Fruit fly (Drosophila melanogaster) whole organism, embryonic: Measurements from ENCODE around the gene blot.

Source experiments
- BtbVII ChIP-seq: fragments of 200-800 bp; sonication (Bioruptor generic); optimal IDR thresholded peaks from 3 replicates; lab custom pipeline; 2017; ENCODE audit warnings: missing biosample characterization, mild to moderate bottlenecking, missing genetic modification characterization
- CG10431 ChIP-seq: fragments of 200-800 bp; sonication (Bioruptor generic); optimal IDR thresholded peaks from 3 replicates; lab custom pipeline; 2018; ENCODE audit warnings: missing biosample characterization, mild to moderate bottlenecking, missing genetic modification characterization
- CG10654 ChIP-seq: fragments of 200-800 bp; sonication (Bioruptor generic); optimal IDR thresholded peaks from 2 replicates; lab custom pipeline; 2016; ENCODE audit warnings: missing biosample characterization, missing genetic modification characterization
- CG12155 ChIP-seq: fragments of 200-800 bp; sonication (Bioruptor generic); optimal IDR thresholded peaks from 3 replicates; lab custom pipeline; 2016; ENCODE audit warnings: missing biosample characterization, missing genetic modification characterization
- CG2889 ChIP-seq: fragments of 200-800 bp; sonication (Bioruptor generic); IDR thresholded peaks from 3 replicates; pipeline ENCODE4 v1.3.6; 2022; ENCODE audit warnings: missing biosample characterization, missing genetic modification characterization
- CG31388 ChIP-seq: fragments of 200-800 bp; sonication (Bioruptor generic); optimal IDR thresholded peaks from 2 replicates; lab custom pipeline; 2016; ENCODE audit warnings: missing biosample characterization, missing genetic modification characterization
- CG3407 ChIP-seq: fragments of 200-800 bp; sonication (Bioruptor generic); optimal IDR thresholded peaks from 2 replicates; lab custom pipeline; 2018; ENCODE audit warnings: missing biosample characterization, mild to moderate bottlenecking, missing genetic modification characterization
- CG34376 ChIP-seq: fragments of 200-800 bp; sonication (Bioruptor generic); optimal IDR thresholded peaks from 2 replicates; lab custom pipeline; 2018; ENCODE audit warnings: missing biosample characterization, mild to moderate bottlenecking, missing genetic modification characterization
- CG4328 ChIP-seq: fragments of 200-800 bp; sonication (Bioruptor generic); optimal IDR thresholded peaks from 3 replicates; lab custom pipeline; 2017; ENCODE audit warnings: missing biosample characterization, missing genetic modification reagents, missing genetic modification characterization
- CG7745 ChIP-seq: fragments of 200-800 bp; sonication (Bioruptor generic); optimal IDR thresholded peaks from 2 replicates; lab custom pipeline; 2018; ENCODE audit warnings: missing biosample characterization, mild to moderate bottlenecking, missing genetic modification characterization, moderate library complexity
- CG9797 ChIP-seq: fragments of 200-800 bp; sonication (Bioruptor generic); optimal IDR thresholded peaks from 3 replicates; lab custom pipeline; 2018; ENCODE audit warnings: missing biosample characterization, mild to moderate bottlenecking, missing genetic modification characterization
- Camta ChIP-seq: fragments of 200-800 bp; sonication (Bioruptor generic); optimal IDR thresholded peaks from 2 replicates; lab custom pipeline; 2016; ENCODE audit warnings: missing biosample characterization, missing genetic modification characterization
- Chrac-16 ChIP-seq: fragments of 200-800 bp; sonication (Bioruptor generic); optimal IDR thresholded peaks from 3 replicates; lab custom pipeline; 2016; ENCODE audit warnings: missing biosample characterization, missing genetic modification characterization
- CkIIα-i1 ChIP-seq: fragments of 200-800 bp; sonication (Bioruptor generic); IDR thresholded peaks from 2 replicates; pipeline ENCODE4 v1.3.6; 2022; ENCODE audit warnings: missing biosample characterization, missing genetic modification characterization
- Dbx ChIP-seq: fragments of 200-800 bp; sonication (Bioruptor generic); IDR thresholded peaks from 3 replicates; pipeline ENCODE4 v1.3.6; 2022; ENCODE audit warnings: missing biosample characterization, missing genetic modification characterization
- Elba2 ChIP-seq: fragments of 200-800 bp; sonication (Bioruptor generic); optimal IDR thresholded peaks from 3 replicates; lab custom pipeline; 2016; ENCODE audit warnings: missing biosample characterization, missing genetic modification characterization
- Fer1 ChIP-seq: fragments of 200-800 bp; sonication (Bioruptor generic); optimal IDR thresholded peaks from 2 replicates; lab custom pipeline; 2017; ENCODE audit warnings: missing biosample characterization, mild to moderate bottlenecking, missing genetic modification characterization
- Fer2 ChIP-seq: fragments of 200-800 bp; sonication (Bioruptor generic); optimal IDR thresholded peaks from 2 replicates; lab custom pipeline; 2018; ENCODE audit warnings: missing biosample characterization, mild to moderate bottlenecking, missing genetic modification characterization, moderate library complexity
- Gsc ChIP-seq: fragments of 200-800 bp; sonication (Bioruptor generic); IDR thresholded peaks from 2 replicates; pipeline ENCODE4 v1.3.6; 2022; ENCODE audit warnings: missing biosample characterization, missing genetic modification characterization
- HLHmδ ChIP-seq: fragments of 200-800 bp; sonication (Bioruptor generic); optimal IDR thresholded peaks from 2 replicates; lab custom pipeline; 2018; ENCODE audit warnings: missing biosample characterization, mild to moderate bottlenecking, missing genetic modification characterization, moderate library complexity
- Hr39 ChIP-seq: fragments of >200 bp; optimal IDR thresholded peaks from 2 replicates; lab custom pipeline; 2017
- Jarid2 ChIP-seq: fragments of 200-800 bp; sonication (Bioruptor generic); optimal IDR thresholded peaks from 3 replicates; lab custom pipeline; 2017; ENCODE audit warnings: mild to moderate bottlenecking, missing biosample characterization, missing genetic modification reagents, missing genetic modification characterization
- MTF-1 ChIP-seq: fragments of 200-800 bp; sonication (Bioruptor generic); optimal IDR thresholded peaks from 2 replicates; lab custom pipeline; 2018; ENCODE audit warnings: missing biosample characterization, mild to moderate bottlenecking, missing genetic modification characterization, borderline replicate concordance
- Mad ChIP-seq: fragments of 200-800 bp; sonication (Bioruptor generic); optimal IDR thresholded peaks from 2 replicates; lab custom pipeline; 2016; ENCODE audit warnings: missing biosample characterization, missing genetic modification characterization
- Nf-YB ChIP-seq: fragments of 200-800 bp; sonication (Bioruptor generic); optimal IDR thresholded peaks from 3 replicates; lab custom pipeline; 2019; ENCODE audit warnings: missing biosample characterization, mild to moderate bottlenecking, missing genetic modification characterization, moderate library complexity
- Opbp ChIP-seq: fragments of 200-800 bp; sonication (Bioruptor generic); IDR thresholded peaks from 3 replicates; pipeline ENCODE4 v1.3.6; 2022; ENCODE audit warnings: missing biosample characterization, missing genetic modification characterization; ENCODE audit not compliant: partially characterized antibody
- Pdp1 ChIP-seq, 2 experiments: fragments of 200-800 bp; sonication (Bioruptor generic); optimal IDR thresholded peaks; 3 replicates each; lab custom pipeline; 2016; ENCODE audit warnings: missing biosample characterization in 2 of 2, missing genetic modification characterization in 2 of 2, mild to moderate bottlenecking in 1 of 2, moderate library complexity in 1 of 2
- Poxn ChIP-seq: fragments of 200-800 bp; sonication (Bioruptor generic); IDR thresholded peaks from 2 replicates; pipeline ENCODE4 v1.3.6; 2022; ENCODE audit warnings: missing biosample characterization, missing genetic modification characterization
- Ravus ChIP-seq: fragments of 200-800 bp; sonication (Bioruptor generic); IDR thresholded peaks from 2 replicates; pipeline ENCODE4 v1.3.6; 2022; ENCODE audit warnings: missing biosample characterization, missing genetic modification characterization
- Rx ChIP-seq: fragments of 200-800 bp; sonication (Bioruptor generic); IDR thresholded peaks from 2 replicates; pipeline ENCODE4 v1.3.6; 2022; ENCODE audit warnings: missing biosample characterization, missing genetic modification characterization
- Xbp1 ChIP-seq: fragments of 200-800 bp; sonication (Bioruptor generic); optimal IDR thresholded peaks from 3 replicates; lab custom pipeline; 2016; ENCODE audit warnings: missing biosample characterization, mild to moderate bottlenecking, missing genetic modification characterization
- abd-A ChIP-seq: fragments of 200-800 bp; sonication (Bioruptor generic); optimal IDR thresholded peaks from 3 replicates; lab custom pipeline; 2019; ENCODE audit warnings: missing biosample characterization, mild to moderate bottlenecking, missing genetic modification characterization, moderate library complexity
- al ChIP-seq: fragments of 200-800 bp; sonication (Bioruptor generic); IDR thresholded peaks from 2 replicates; pipeline ENCODE4 v1.3.6; 2022; ENCODE audit warnings: missing biosample characterization, missing genetic modification characterization
- ara ChIP-seq: fragments of 200-800 bp; sonication (Bioruptor generic); IDR thresholded peaks from 2 replicates; pipeline ENCODE4 v1.3.6; 2022; ENCODE audit warnings: missing biosample characterization, missing genetic modification characterization
- ato ChIP-seq: fragments of 200-800 bp; sonication (Bioruptor generic); IDR thresholded peaks from 2 replicates; pipeline ENCODE4 v1.3.6; 2022; ENCODE audit warnings: missing biosample characterization, missing genetic modification characterization; ENCODE audit not compliant: partially characterized antibody
- chm ChIP-seq: fragments of 200-800 bp; sonication (Bioruptor generic); IDR thresholded peaks from 2 replicates; pipeline ENCODE4 v1.3.6; 2022; ENCODE audit warnings: missing biosample characterization, missing genetic modification characterization
- crc ChIP-seq: fragments of 200-800 bp; sonication (Bioruptor generic); optimal IDR thresholded peaks from 2 replicates; lab custom pipeline; 2016; ENCODE audit warnings: missing biosample characterization, missing genetic modification characterization
- disco-r ChIP-seq: fragments of 200-800 bp; sonication (Bioruptor generic); optimal IDR thresholded peaks from 2 replicates; lab custom pipeline; 2016; ENCODE audit warnings: missing biosample characterization, missing genetic modification characterization
- eyg ChIP-seq: fragments of 200-800 bp; sonication (Bioruptor generic); optimal IDR thresholded peaks from 3 replicates; lab custom pipeline; 2016; ENCODE audit warnings: missing biosample characterization, missing genetic modification characterization
- fd64A ChIP-seq: fragments of 200-800 bp; sonication (Bioruptor generic); optimal IDR thresholded peaks from 3 replicates; lab custom pipeline; 2018; ENCODE audit warnings: missing biosample characterization, mild to moderate bottlenecking, missing genetic modification characterization
- nau ChIP-seq: fragments of 200-800 bp; sonication (Bioruptor generic); optimal IDR thresholded peaks from 3 replicates; lab custom pipeline; 2017; ENCODE audit warnings: missing biosample characterization, mild to moderate bottlenecking, missing genetic modification characterization, missing genetic modification reagents
- nmo ChIP-seq: fragments of 200-800 bp; sonication (Bioruptor generic); optimal IDR thresholded peaks from 2 replicates; lab custom pipeline; 2018; ENCODE audit warnings: missing biosample characterization, mild to moderate bottlenecking, missing genetic modification characterization, moderate library complexity
- org-1 ChIP-seq: fragments of 200-800 bp; sonication (Bioruptor generic); optimal IDR thresholded peaks from 2 replicates; lab custom pipeline; 2017; ENCODE audit warnings: missing biosample characterization, missing genetic modification characterization
- ranshi ChIP-seq: fragments of 200-800 bp; sonication (Bioruptor generic); IDR thresholded peaks from 2 replicates; pipeline ENCODE4 v1.3.6; 2022; ENCODE audit warnings: missing biosample characterization, missing genetic modification characterization
- rib ChIP-seq: fragments of 200-800 bp; sonication (Bioruptor generic); IDR thresholded peaks from 2 replicates; pipeline ENCODE4 v1.3.6; 2022; ENCODE audit warnings: missing biosample characterization, missing genetic modification characterization
- sens ChIP-seq: fragments of 200-800 bp; sonication (Bioruptor generic); peaks from one replicate; lab custom pipeline; 2016; ENCODE audit warnings: missing biosample characterization, missing genetic modification characterization
- tgo ChIP-seq: fragments of 200-800 bp; sonication (Bioruptor generic); IDR thresholded peaks from 3 replicates; pipeline ENCODE4 v1.3.6; 2022; ENCODE audit warnings: missing biosample characterization, missing genetic modification characterization
- tll ChIP-seq, 2 experiments: fragments of 200-800 bp in 1 of 2; fragments of >200 bp in 1 of 2; sonication (Bioruptor generic) in 1 of 2; optimal IDR thresholded peaks; 2 replicates each; lab custom pipeline; 2017 to 2019; ENCODE audit warnings: missing biosample characterization in 2 of 2, missing genetic modification characterization in 2 of 2, mild to moderate bottlenecking in 1 of 2, moderate library complexity in 1 of 2
- vvl ChIP-seq: fragments of 200-800 bp; sonication (Bioruptor generic); IDR thresholded peaks from 2 replicates; pipeline ENCODE4 v1.3.6; 2022; ENCODE audit warnings: missing biosample characterization, missing genetic modification characterization
- wdn ChIP-seq: fragments of 200-800 bp; sonication (Bioruptor generic); IDR thresholded peaks from 2 replicates; pipeline ENCODE4 v1.3.6; 2022; ENCODE audit warnings: missing biosample characterization, missing genetic modification characterization

The blot gene

DNA sequence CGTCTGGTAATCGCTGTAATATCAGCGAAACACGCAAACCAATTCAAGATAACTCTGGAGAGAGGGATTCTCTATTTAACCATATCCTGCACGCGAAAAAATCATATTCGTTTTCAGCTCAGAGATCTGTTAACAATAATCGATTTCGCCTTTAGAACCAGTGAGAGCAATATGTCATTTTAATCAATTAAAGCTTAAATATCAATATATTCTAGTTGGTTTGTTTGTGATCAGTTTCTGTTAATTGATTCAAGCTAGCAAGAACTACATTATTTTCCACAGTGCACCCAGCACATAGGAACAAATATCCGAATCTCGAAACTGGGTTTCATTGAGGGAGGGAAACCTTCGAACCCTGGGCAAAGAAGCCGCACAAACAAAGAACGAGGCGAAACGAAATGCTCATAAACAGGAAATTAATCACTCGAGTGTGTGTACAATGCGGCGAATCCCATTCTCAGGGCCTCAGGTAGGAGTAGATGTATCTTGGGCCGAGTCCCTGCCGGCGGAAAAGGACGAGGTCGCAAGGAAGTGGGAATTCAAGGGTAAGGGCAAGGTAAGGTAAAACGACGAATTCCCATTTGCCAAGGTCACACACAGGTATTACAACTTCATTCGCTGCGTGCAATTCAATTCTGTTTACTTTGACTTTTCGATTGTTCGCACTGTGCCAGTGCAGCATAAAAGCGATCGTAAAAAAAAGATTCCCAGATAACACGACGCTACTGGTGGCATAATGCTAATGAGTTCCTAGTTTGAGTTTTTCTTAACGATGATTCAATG, 5.2 kb downstream of the blot start (continued):
- TF ChIP-seq nau (GFP tag; lab: Kevin White, UChicago) (no peak), org-1 (GFP tag; lab: Kevin White, UChicago) (peak; percentile 36), Poxn (no peak), wdn (no peak), CkIIα-i1 (no peak), CG7745 (tag; lab: Kevin White, UChicago) (peak; percentile 2), Elba2 (peak; percentile 83), chm (0 out of 2 replicates have a peak, but pooled peaks have one; percentile 8), CG3407 (GFP tag; lab: Kevin White, UChicago) (no peak), Fer2 (no peak), tll (GFP tag; optimal IDR thresholded peaks at IDR 0.05; lab: Kevin White, UChicago) (peak in 1 of 2 experiments; percentile 98), CG10431 (no peak), Gsc (no peak), nmo (GFP tag; lab: Kevin White, UChicago) (peak; percentile 61), Hr39 (lab: Kevin White, UChicago) (no peak), Dbx (GFP tag; lab: Robert Waterston, UW) (0 out of 3 replicates have a peak, but pooled peaks have one; percentile 10), Chrac-16 (peak; percentile 71), eyg (no peak), BtbVII (GFP tag; lab: Kevin White, UChicago) (no peak), ato (GFP tag; lab: Robert Waterston, UW) (no peak), CG9797 (GFP tag; lab: Kevin White, UChicago) (no peak), Xbp1 (GFP tag; lab: Kevin White, UChicago) (peak; percentile 29), Fer1 (GFP tag; lab: Kevin White, UChicago) (no peak), CG4328 (no peak), Mad (GFP tag; lab: Kevin White, UChicago) (peak; percentile 15), Ravus (GFP tag; lab: Robert Waterston, UW) (no peak), disco-r (GFP tag; lab: Kevin White, UChicago) (no peak), tgo (GFP tag; lab: Robert Waterston, UW) (no peak), MTF-1 (peak; percentile 24), Camta (GFP tag; lab: Kevin White, UChicago) (no peak), crc (GFP tag; lab: Kevin White, UChicago) (peak; percentile 39), CG10654 (GFP tag; lab: Kevin White, UChicago) (no peak), Nf-YB (GFP tag; lab: Kevin White, UChicago) (peak; percentile 28), HLHmδ (GFP tag; lab: Kevin White, UChicago) (no peak), Rx (GFP tag; lab: Robert Waterston, UW) (no peak), CG31388 (GFP tag; lab: Kevin White, UChicago) (no peak), Jarid2 (GFP tag; lab: Kevin White, UChicago) (no peak), fd64A (no peak), vvl (GFP tag; lab: Robert Waterston, UW) (no peak), CG34376 (GFP tag; lab: Kevin White, UChicago) (no peak), Opbp (no peak), rib (GFP tag; lab: Robert Waterston, UW) (no peak), Pdp1 (GFP tag; optimal IDR thresholded peaks at IDR 0.05; lab: Kevin White, UChicago) (peak; percentile 23 to 49), CG12155 (GFP tag; lab: Kevin White, UChicago) (peak; percentile 43), sens (GFP tag; lab: Kevin White, UChicago) (peak; percentile 96), ranshi (GFP tag; lab: Robert Waterston, UW) (no peak; the same call in 1 of the 2 replicates), ara (GFP tag; lab: Robert Waterston, UW) (peak; percentile 61; the same call in 1 of the 2 replicates), al (no peak), abd-A (tag; lab: Kevin White, UChicago) (no peak), CG2889 (GFP tag; lab: Robert Waterston, UW) (no peak)
